Fruit fly (Drosophila melanogaster): Measurements from ENCODE around the gene CG14086.

The CG14086 gene

DNA sequence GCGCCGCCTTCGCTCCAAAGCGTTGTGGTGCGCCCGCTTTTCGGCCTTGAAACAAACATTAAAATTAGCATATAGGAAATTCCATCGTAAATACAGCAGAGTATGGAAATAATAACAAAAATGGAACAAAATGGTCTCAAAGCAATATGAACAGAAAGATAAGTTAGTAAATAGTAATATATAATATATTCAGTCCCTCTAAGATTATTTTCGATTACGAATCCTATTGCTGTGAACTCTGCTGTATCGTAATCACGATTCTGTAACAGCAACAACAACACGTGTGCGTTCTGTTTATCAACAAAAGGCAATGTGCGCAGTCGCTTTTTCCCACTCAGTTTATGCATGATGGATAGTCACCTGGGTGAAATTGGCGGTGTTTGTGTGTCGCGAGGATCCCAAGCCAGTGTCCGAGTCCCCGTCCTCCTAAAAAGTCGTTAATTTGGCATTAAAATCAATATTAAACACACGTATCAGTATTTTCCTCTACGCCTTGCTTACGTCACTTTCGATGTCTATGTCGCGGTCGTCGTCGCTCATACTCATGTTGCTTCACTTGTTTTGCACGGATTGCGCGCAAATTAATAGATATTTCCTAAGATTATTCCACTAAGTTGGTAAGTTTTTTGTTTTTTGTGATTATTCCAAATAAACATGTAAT is 12.0 kb upstream of the CG14086 start, which contains the start of the genes CG42374 and Mettl5 (continued):
- TF ChIP-seq so (GFP tag; IDR thresholded peaks at IDR 0.05) (no peak), CG2712 (tag; optimal IDR thresholded peaks at IDR 0.05) (peak; percentile 56), Kr (GFP tag; optimal IDR thresholded peaks at IDR 0.05) (no peak), Xrp1 (GFP tag; IDR thresholded peaks at IDR 0.05) (peak; percentile 63), Asciz (GFP tag; optimal IDR thresholded peaks at IDR 0.05) (peak; percentile 39), CG12071 (GFP tag; optimal IDR thresholded peaks at IDR 0.05) (peak; percentile 44), Fer1 (GFP tag; optimal IDR thresholded peaks at IDR 0.05) (peak; percentile 57), NC2α (GFP tag; optimal IDR thresholded peaks at IDR 0.05) (no peak), CG10366 (GFP tag; IDR thresholded peaks at IDR 0.05) (peak; percentile 44; the same call in 1 of the 2 replicates), esg (GFP tag; conservative IDR thresholded peaks at IDR 0.05) (peak; percentile 37), CG12219 (GFP tag; optimal IDR thresholded peaks at IDR 0.05) (peak; percentile 26), zf30C (GFP tag; optimal IDR thresholded peaks at IDR 0.05) (no peak), pum (GFP tag; optimal IDR thresholded peaks at IDR 0.05) (no peak), CG1529 (GFP tag; optimal IDR thresholded peaks at IDR 0.05) (no peak), Sry-β (GFP tag; optimal IDR thresholded peaks at IDR 0.05) (no peak), Blimp-1 (GFP tag; optimal IDR thresholded peaks at IDR 0.05) (peak; percentile 18), CG17612 (GFP tag; IDR thresholded peaks at IDR 0.05) (no peak), Sox100B (GFP tag; optimal IDR thresholded peaks at IDR 0.05) (peak; percentile 14), croc (GFP tag; conservative IDR thresholded peaks at IDR 0.05) (no peak), CG18599 (GFP tag; optimal IDR thresholded peaks at IDR 0.05) (peak; percentile 45), prd (optimal IDR thresholded peaks at IDR 0.05) (no peak), prd (GFP tag; IDR thresholded peaks at IDR 0.05) (peak; percentile 44; the same call in 1 of the 3 replicates), p53 (GFP tag; optimal IDR thresholded peaks at IDR 0.05) (no peak), CG4424 (GFP tag; optimal IDR thresholded peaks at IDR 0.05) (peak; percentile 23), Mrtf (GFP tag; IDR thresholded peaks at IDR 0.05) (no peak), CG7556 (GFP tag; optimal IDR thresholded peaks at IDR 0.05) (peak; percentile 62), Bgb (GFP tag; IDR thresholded peaks at IDR 0.05; ENCODE audit: partially characterized antibody) (no peak), Atf6 (GFP tag; IDR thresholded peaks at IDR 0.05) (peak; percentile 61), crol (GFP tag; IDR thresholded peaks at IDR 0.05) (no peak), Vsx1 (GFP tag; optimal IDR thresholded peaks at IDR 0.05) (no peak), lola (GFP tag; optimal IDR thresholded peaks at IDR 0.05) (peak in 1 of 3 experiments; percentile 6), Ptx1 (GFP tag; IDR thresholded peaks at IDR 0.05) (no peak), grn (GFP tag; optimal IDR thresholded peaks at IDR 0.05) (peak; percentile 59), ewg (GFP tag; optimal IDR thresholded peaks at IDR 0.05) (peak; percentile 11), CG2678 (tag; optimal IDR thresholded peaks at IDR 0.05) (peak; percentile 52), bigmax (GFP tag; optimal IDR thresholded peaks at IDR 0.05) (no peak), sens (GFP tag) (peak; percentile 61), ATbp (GFP tag; optimal IDR thresholded peaks at IDR 0.05) (no peak), CG32532 (GFP tag; IDR thresholded peaks at IDR 0.05) (peak; percentile 82), Hr3 (GFP tag; optimal IDR thresholded peaks at IDR 0.05) (peak; percentile 21), Taf1 (GFP tag; IDR thresholded peaks at IDR 0.05) (peak; percentile 9; the same call in 1 of the 2 replicates), nau (GFP tag; optimal IDR thresholded peaks at IDR 0.05) (peak; percentile 27), caup (GFP tag; optimal IDR thresholded peaks at IDR 0.05; ENCODE audit: severe bottlenecking) (peak; percentile 43), trh (GFP tag; optimal IDR thresholded peaks at IDR 0.05) (no peak), CG4404 (GFP tag; IDR thresholded peaks at IDR 0.05) (no peak), grau (tag; optimal IDR thresholded peaks at IDR 0.05) (peak; percentile 51), CG15073 (GFP tag; optimal IDR thresholded peaks at IDR 0.05) (no peak), exex (tag; optimal IDR thresholded peaks at IDR 0.05) (no peak), PHDP (tag; optimal IDR thresholded peaks at IDR 0.05) (peak; percentile 61), CG34224 (GFP tag; IDR thresholded peaks at IDR 0.05; ENCODE audit: partially characterized antibody) (no peak)

All from whole organism, embryonic.